Fruit fly (Drosophila melanogaster) whole organism: ENCODE data around the gene RPA2.

Experiments
- CG8478 ChIP-seq: fragments of >200 bp; optimal IDR thresholded peaks from 2 replicates; lab custom pipeline; 2018; ENCODE audit warnings: inconsistent platforms
- Dll ChIP-seq: fragments of >200 bp; optimal IDR thresholded peaks from 2 replicates; lab custom pipeline; 2017
- pan ChIP-seq: fragments of >200 bp; optimal IDR thresholded peaks from 2 replicates; lab custom pipeline; 2017
- usp ChIP-seq: fragments of >200 bp; optimal IDR thresholded peaks from 2 replicates; lab custom pipeline; 2017; ENCODE audit warnings: missing biosample characterization, missing genetic modification characterization, mixed read lengths

- TF ChIP-seq CG8478 (no peak), Dll (lab: Kevin White, UChicago) (no peak), pan (lab: Kevin White, UChicago) (no peak), usp (GFP tag; lab: Kevin White, UChicago) (no peak)
These were observed 2.8 kb downstream of the RPA2 start for dm6 chr2L:20923088-20923571.
